Fruit fly (Drosophila melanogaster) whole organism, adult: Measurements from ENCODE around the gene CG10341.

Source experiments
- CG11617 ChIP-seq: fragments of 200-800 bp; sonication (Bioruptor generic); optimal IDR thresholded peaks from 2 replicates; lab custom pipeline; 2017; ENCODE audit warnings: mild to moderate bottlenecking, missing biosample characterization, missing genetic modification reagents, missing genetic modification characterization
- CG12768 ChIP-seq: fragments of 200-800 bp; sonication (Bioruptor generic); optimal IDR thresholded peaks from 2 replicates; lab custom pipeline; 2017; ENCODE audit warnings: missing biosample characterization, missing genetic modification characterization, mild to moderate bottlenecking, moderate library complexity, missing genetic modification reagents
- CG14711 ChIP-seq: fragments of 200-800 bp; sonication (Bioruptor generic); optimal IDR thresholded peaks from 2 replicates; lab custom pipeline; 2018; ENCODE audit warnings: missing biosample characterization, mild to moderate bottlenecking, missing genetic modification characterization, moderate library complexity
- CG1620 ChIP-seq: fragments of 200-800 bp; sonication (Bioruptor generic); optimal IDR thresholded peaks from 2 replicates; lab custom pipeline; 2016; ENCODE audit warnings: missing biosample characterization, missing genetic modification characterization
- CG33017 ChIP-seq: fragments of 200-800 bp; sonication (Bioruptor generic); optimal IDR thresholded peaks from 2 replicates; lab custom pipeline; 2018; ENCODE audit warnings: missing biosample characterization, mild to moderate bottlenecking, missing genetic modification characterization, moderate library complexity
- CG5204 ChIP-seq: fragments of 200-800 bp; sonication (Bioruptor generic); optimal IDR thresholded peaks from 2 replicates; lab custom pipeline; 2016; ENCODE audit warnings: missing biosample characterization, missing genetic modification characterization
- CG7045 ChIP-seq: fragments of 200-800 bp; sonication (Bioruptor generic); optimal IDR thresholded peaks from 2 replicates; lab custom pipeline; 2017; ENCODE audit warnings: missing biosample characterization, mild to moderate bottlenecking, missing genetic modification characterization
- CG7101 ChIP-seq: fragments of 200-800 bp; sonication (Bioruptor generic); optimal IDR thresholded peaks from 2 replicates; lab custom pipeline; 2018; ENCODE audit warnings: missing biosample characterization, mild to moderate bottlenecking, missing genetic modification characterization, moderate library complexity
- Clk ChIP-seq: fragments of 200-800 bp; sonication (Bioruptor generic); optimal IDR thresholded peaks from 2 replicates; lab custom pipeline; 2017; ENCODE audit warnings: missing biosample characterization, missing genetic modification characterization
- Crg-1 ChIP-seq: fragments of 200-800 bp; sonication (Bioruptor generic); optimal IDR thresholded peaks from 2 replicates; lab custom pipeline; 2016; ENCODE audit warnings: missing biosample characterization, missing genetic modification characterization
- Hr96 ChIP-seq: fragments of 200-800 bp; sonication (Bioruptor generic); optimal IDR thresholded peaks from 2 replicates; lab custom pipeline; 2016; ENCODE audit warnings: missing biosample characterization, missing genetic modification characterization
- Mnt ChIP-seq: fragments of 200-800 bp; sonication (Bioruptor generic); optimal IDR thresholded peaks from 2 replicates; lab custom pipeline; 2016; ENCODE audit warnings: missing biosample characterization, mild to moderate bottlenecking, missing genetic modification characterization
- bab1 ChIP-seq: fragments of 200-800 bp; sonication (Bioruptor generic); optimal IDR thresholded peaks from 3 replicates; lab custom pipeline; 2019; ENCODE audit warnings: missing biosample characterization, mild to moderate bottlenecking, missing genetic modification characterization, moderate library complexity
- cic ChIP-seq: fragments of 200-800 bp; sonication (Bioruptor generic); optimal IDR thresholded peaks from 2 replicates; lab custom pipeline; 2017; ENCODE audit warnings: missing biosample characterization, mild to moderate bottlenecking, missing genetic modification characterization, moderate library complexity
- cnc ChIP-seq, 2 experiments: fragments of >200 bp; optimal IDR thresholded peaks; 2 replicates each; lab custom pipeline; 2017
- kay ChIP-seq: fragments of 200-800 bp; sonication (Bioruptor generic); peaks from one replicate; lab custom pipeline; 2016; ENCODE audit warnings: missing biosample characterization, missing genetic modification characterization, borderline replicate concordance
- ovo ChIP-seq: fragments of 200-800 bp; sonication (Bioruptor generic); optimal IDR thresholded peaks from 2 replicates; lab custom pipeline; 2016; ENCODE audit warnings: missing biosample characterization, missing genetic modification characterization
- pad ChIP-seq: fragments of 200-800 bp; sonication (Bioruptor generic); optimal IDR thresholded peaks from 3 replicates; lab custom pipeline; 2017; ENCODE audit warnings: missing biosample characterization, missing genetic modification characterization, mild to moderate bottlenecking, moderate library complexity, missing genetic modification reagents
- tj ChIP-seq: fragments of 200-800 bp; sonication (Bioruptor generic); optimal IDR thresholded peaks from 3 replicates; lab custom pipeline; 2017; ENCODE audit warnings: missing biosample characterization, mild to moderate bottlenecking, missing genetic modification characterization, moderate library complexity
- toe ChIP-seq: fragments of 200-800 bp; sonication (Bioruptor generic); optimal IDR thresholded peaks from 2 replicates; lab custom pipeline; 2016; ENCODE audit warnings: missing biosample characterization, missing genetic modification characterization

The CG10341 gene

DNA sequence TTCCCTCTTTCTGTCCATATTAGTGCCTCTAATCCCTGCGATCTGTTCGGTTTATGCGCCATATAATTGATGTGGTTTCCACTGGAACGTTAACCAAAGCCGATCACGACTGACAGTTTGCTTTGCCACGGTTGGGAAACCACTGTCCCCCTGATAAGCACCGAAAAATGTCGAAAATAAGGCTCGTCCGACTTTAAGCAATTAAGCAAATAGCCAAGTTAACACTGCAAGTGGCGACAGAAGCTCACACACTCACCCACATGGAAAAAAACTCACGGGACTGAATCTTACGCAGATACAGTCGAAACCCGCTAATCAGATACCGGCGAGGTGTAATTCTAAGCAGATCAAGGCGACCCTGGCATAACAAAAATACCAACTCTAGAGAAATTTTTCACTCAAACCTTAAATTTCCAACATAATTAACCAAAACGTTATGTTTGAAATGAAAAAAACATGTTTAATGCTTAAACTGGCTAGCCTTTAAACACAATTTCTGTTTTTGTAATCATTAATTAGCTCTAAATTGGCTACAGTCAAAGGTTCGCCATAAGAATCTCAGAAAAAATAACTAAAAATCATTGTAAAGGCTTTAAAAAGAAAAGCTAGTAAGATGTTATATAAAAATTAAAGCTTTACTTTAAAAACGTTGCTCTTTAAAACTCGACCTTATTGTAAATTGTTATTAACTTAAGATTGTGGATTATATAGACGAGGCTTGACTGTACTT lies 20.4 kb upstream of the CG10341 start:
- no peak for TF ChIP-seq CG11617 (GFP tag; lab: Kevin White, UChicago)
- peak; percentile 54 for TF ChIP-seq CG7045 (GFP tag; lab: Kevin White, UChicago)
- peak; percentile 11 for TF ChIP-seq CG12768 (GFP tag; lab: Kevin White, UChicago)
- TF ChIP-seq CG7101, result peak; percentile 17
- no peak for TF ChIP-seq Hr96
- peak; percentile 4 for TF ChIP-seq kay
- peak; percentile 10 for TF ChIP-seq Mnt (GFP tag; lab: Kevin White, UChicago)

- no peak for TF ChIP-seq Mnt (GFP tag; lab: Kevin White, UChicago)
- TF ChIP-seq kay, result peak; percentile 24
- no peak for TF ChIP-seq cnc (optimal IDR thresholded peaks at IDR 0.05; lab: Kevin White, UChicago)
- TF ChIP-seq CG1620, result peak; percentile 7
- TF ChIP-seq Crg-1 (GFP tag; lab: Kevin White, UChicago), result peak; percentile 12
- TF ChIP-seq CG12768 (GFP tag; lab: Kevin White, UChicago), result no peak
- TF ChIP-seq CG7101, result peak; percentile 33
- no peak for TF ChIP-seq toe (GFP tag; lab: Kevin White, UChicago)
- no peak for TF ChIP-seq CG14711 (tag; lab: Kevin White, UChicago)
- peak; percentile 9 for TF ChIP-seq bab1 (GFP tag; lab: Kevin White, UChicago)
These were observed 16.6 kb upstream of the CG10341 start, which contains the start of gene tos for dm6 chr2L:18681903-18682302. TSS of gene tos (minus strand) at chr2L:18682075.

- no peak for TF ChIP-seq Crg-1 (GFP tag; lab: Kevin White, UChicago)
- TF ChIP-seq cnc (optimal IDR thresholded peaks at IDR 0.05; lab: Kevin White, UChicago), result no peak
- no peak for TF ChIP-seq tj (GFP tag; lab: Kevin White, UChicago)
- TF ChIP-seq CG7045 (GFP tag; lab: Kevin White, UChicago), result no peak
These were observed 10.7 kb upstream of the CG10341 start for dm6 chr2L:18687827-18688226.

DNA sequence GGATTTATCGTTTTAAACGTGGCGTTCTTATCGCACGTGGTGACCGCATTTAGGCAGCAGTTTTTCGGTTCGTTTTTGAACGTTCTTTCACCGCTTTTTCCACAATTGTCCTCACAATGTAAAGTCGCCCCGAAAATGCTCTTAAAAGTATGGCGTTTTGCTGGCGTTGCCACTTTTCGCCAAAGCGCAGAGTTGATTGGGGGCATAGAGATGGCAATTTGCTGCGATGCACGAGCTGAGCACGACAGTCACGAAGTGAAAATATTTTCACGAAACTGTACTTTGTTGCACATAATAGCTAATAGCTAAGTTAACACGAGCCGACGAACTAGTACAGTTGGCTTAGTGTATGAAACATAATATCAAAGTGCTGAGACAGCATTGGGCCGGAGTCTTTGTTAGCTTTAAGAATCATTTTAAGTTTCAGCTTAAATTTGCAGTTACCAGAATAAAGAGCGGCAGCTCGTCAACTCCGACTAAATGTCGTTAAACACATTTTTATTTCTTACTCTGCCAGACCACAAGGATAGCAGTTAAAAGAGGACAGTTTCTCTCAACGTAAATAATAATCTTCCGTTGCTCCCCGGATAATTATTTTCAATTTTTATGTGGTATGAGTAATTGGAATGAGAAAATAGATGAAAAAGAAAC lies 9.7 kb upstream of the CG10341 start, which contains the start of gene msl-1:
msl-1 (minus strand) TSS at position 155 of the 651 bp plus-strand sequence.
- TF ChIP-seq kay, result no peak
- TF ChIP-seq CG7101, result no peak
- peak; percentile 27 for TF ChIP-seq Mnt (GFP tag; lab: Kevin White, UChicago)
- no peak for TF ChIP-seq Clk (GFP tag; lab: Kevin White, UChicago)
- TF ChIP-seq tj (GFP tag; lab: Kevin White, UChicago), result peak; percentile 38
- no peak for TF ChIP-seq CG5204 (GFP tag; lab: Kevin White, UChicago)
- no peak for TF ChIP-seq CG12768 (GFP tag; lab: Kevin White, UChicago)
- TF ChIP-seq Crg-1 (GFP tag; lab: Kevin White, UChicago), result no peak
- no peak for TF ChIP-seq pad (GFP tag; lab: Kevin White, UChicago)
- TF ChIP-seq CG7045 (GFP tag; lab: Kevin White, UChicago), result no peak
- TF ChIP-seq CG33017 (tag; lab: Kevin White, UChicago), result no peak
- no peak for TF ChIP-seq Hr96
- peak; percentile 69 for TF ChIP-seq CG1620
- no peak for TF ChIP-seq CG14711 (tag; lab: Kevin White, UChicago)
- TF ChIP-seq cnc (optimal IDR thresholded peaks at IDR 0.05; lab: Kevin White, UChicago), result no peak

DNA sequence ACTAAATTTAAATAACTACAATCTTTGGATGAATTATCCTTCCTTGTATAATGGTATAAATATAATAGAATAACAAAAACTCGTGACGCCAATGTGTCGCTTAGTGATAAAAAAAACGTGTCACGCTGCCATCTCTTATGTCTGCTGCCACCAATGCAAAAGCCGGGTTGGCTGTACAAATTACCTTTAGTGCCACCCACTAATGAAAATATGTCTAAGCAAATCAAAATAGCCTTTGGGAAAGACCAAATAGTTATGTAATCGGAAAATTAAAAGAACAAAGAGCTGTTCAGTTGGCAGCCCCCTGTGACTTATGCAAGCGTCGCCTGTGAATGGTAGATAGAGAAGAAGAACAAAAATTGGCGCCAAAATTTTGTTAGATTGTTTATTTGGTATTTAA lies 9.1 kb upstream of the CG10341 start, which contains the start of gene CG10336:
CG10336 (plus strand) TSS at position 153 of the 400 bp plus-strand sequence.
- TF ChIP-seq CG7045 (GFP tag; lab: Kevin White, UChicago), result no peak
- TF ChIP-seq Crg-1 (GFP tag; lab: Kevin White, UChicago), result no peak
- TF ChIP-seq CG7101, result no peak
- peak; percentile 84 for TF ChIP-seq kay
- no peak for TF ChIP-seq Hr96
- TF ChIP-seq CG1620, result no peak
- TF ChIP-seq toe (GFP tag; lab: Kevin White, UChicago), result no peak
- TF ChIP-seq CG33017 (tag; lab: Kevin White, UChicago), result no peak
- TF ChIP-seq pad (GFP tag; lab: Kevin White, UChicago), result no peak
- no peak for TF ChIP-seq bab1 (GFP tag; lab: Kevin White, UChicago)
- no peak for TF ChIP-seq cic
- TF ChIP-seq CG11617 (GFP tag; lab: Kevin White, UChicago), result no peak
- no peak for TF ChIP-seq Clk (GFP tag; lab: Kevin White, UChicago)
- peak; percentile 50 for TF ChIP-seq Mnt (GFP tag; lab: Kevin White, UChicago)
- peak; percentile 36 for TF ChIP-seq CG14711 (tag; lab: Kevin White, UChicago)

- no peak for TF ChIP-seq CG1620
- peak; percentile 28 for TF ChIP-seq cic
- no peak for TF ChIP-seq ovo (GFP tag; lab: Kevin White, UChicago)
- TF ChIP-seq Hr96, result peak; percentile 7
- TF ChIP-seq CG5204 (GFP tag; lab: Kevin White, UChicago), result no peak
- TF ChIP-seq Mnt (GFP tag; lab: Kevin White, UChicago), result peak; percentile 42
- peak; percentile 6 for TF ChIP-seq CG7045 (GFP tag; lab: Kevin White, UChicago)
- no peak for TF ChIP-seq CG14711 (tag; lab: Kevin White, UChicago)
- TF ChIP-seq Crg-1 (GFP tag; lab: Kevin White, UChicago), result peak; percentile 22
- no peak for TF ChIP-seq cnc (optimal IDR thresholded peaks at IDR 0.05; lab: Kevin White, UChicago)
- peak; percentile 54 for TF ChIP-seq CG12768 (GFP tag; lab: Kevin White, UChicago)
- TF ChIP-seq toe (GFP tag; lab: Kevin White, UChicago), result no peak
- TF ChIP-seq CG7101, result peak; percentile 43
- TF ChIP-seq pad (GFP tag; lab: Kevin White, UChicago), result peak; percentile 0
- peak; percentile 0 for TF ChIP-seq CG33017 (tag; lab: Kevin White, UChicago)
- TF ChIP-seq tj (GFP tag; lab: Kevin White, UChicago), result peak; percentile 10
- TF ChIP-seq bab1 (GFP tag; lab: Kevin White, UChicago), result peak; percentile 91
- TF ChIP-seq Clk (GFP tag; lab: Kevin White, UChicago), result peak; percentile 6
- TF ChIP-seq CG11617 (GFP tag; lab: Kevin White, UChicago), result peak; percentile 38
- peak; percentile 98 for TF ChIP-seq kay
These were observed 4.4 kb upstream of the CG10341 start for dm6 chr2L:18693877-18694723.
